Fruit fly (Drosophila melanogaster): ENCODE measurements around the gene RpL13.

DNA sequence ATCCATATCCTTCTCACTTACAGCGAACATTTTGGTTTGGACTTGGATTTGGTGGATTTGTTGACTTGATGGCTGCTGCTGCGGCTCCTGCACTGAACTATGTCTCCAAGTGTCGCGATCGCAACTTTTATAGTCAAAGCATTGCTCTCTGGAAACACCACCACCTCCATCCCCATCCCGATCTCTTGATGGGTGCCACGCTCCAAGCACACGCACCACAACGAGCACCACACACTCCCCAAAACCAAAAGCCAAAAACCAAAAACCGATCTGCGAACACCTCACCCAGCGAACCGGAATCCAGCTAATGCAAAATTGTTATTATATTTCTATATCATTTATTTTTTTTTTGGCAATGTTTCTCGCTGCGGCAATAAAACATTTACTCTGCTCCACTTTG lies 34.0 kb upstream of the RpL13 start, which contains the start of gene Cpr30F:
- TF ChIP-seq gl (tag; optimal IDR thresholded peaks at IDR 0.05) = no peak
- TF ChIP-seq CG17806 (tag; optimal IDR thresholded peaks at IDR 0.05) = no peak
- TF ChIP-seq CG34367 (tag; optimal IDR thresholded peaks at IDR 0.05) = no peak
- no peak for TF ChIP-seq CG10348 (GFP tag; IDR thresholded peaks at IDR 0.05)
- TF ChIP-seq CG9948 (tag; optimal IDR thresholded peaks at IDR 0.05) = no peak
- no peak for TF ChIP-seq CG4496 (GFP tag; IDR thresholded peaks at IDR 0.05)
- no peak for TF ChIP-seq CG8159 (tag; optimal IDR thresholded peaks at IDR 0.05)
- no peak for TF ChIP-seq fd96Ca (GFP tag; IDR thresholded peaks at IDR 0.05)
- TF ChIP-seq Pif1B (GFP tag; optimal IDR thresholded peaks at IDR 0.05) = no peak
- no peak for TF ChIP-seq Pif1A (GFP tag; optimal IDR thresholded peaks at IDR 0.05)
